Fruit fly (Drosophila melanogaster): ENCODE measurements around the gene Toll-6.
A peak's percentile ranks its signal among the peaks of the same experiment; 100 is the strongest.

Toll-6 gene

dm6 chr3L:15304224-15305035 is 32.1 kb upstream of the Toll-6 start, which contains the start of gene CG7255 (continued):
- TF ChIP-seq ems (GFP tag; optimal IDR thresholded peaks at IDR 0.05) (no peak), oc (tag; optimal IDR thresholded peaks at IDR 0.05) (no peak), CG4404 (GFP tag; IDR thresholded peaks at IDR 0.05) (no peak), CG11247 (GFP tag; IDR thresholded peaks at IDR 0.05) (no peak), ara (GFP tag; IDR thresholded peaks at IDR 0.05) (peak; percentile 39; the same call in 1 of the 2 replicates), Gsc (GFP tag; IDR thresholded peaks at IDR 0.05) (no peak), CG30403 (GFP tag; optimal IDR thresholded peaks at IDR 0.05) (peak; percentile 29), MBD-R2 (GFP tag; IDR thresholded peaks at IDR 0.05) (no peak), CG14050 (GFP tag; IDR thresholded peaks at IDR 0.05) (no peak), CG31224 (GFP tag; IDR thresholded peaks at IDR 0.05) (peak; percentile 9; the same call in 1 of the 2 replicates), CG6254 (GFP tag; optimal IDR thresholded peaks at IDR 0.05) (no peak), Asciz (GFP tag; optimal IDR thresholded peaks at IDR 0.05) (no peak), fd102C (GFP tag; optimal IDR thresholded peaks at IDR 0.05) (no peak), CG2678 (tag; optimal IDR thresholded peaks at IDR 0.05) (peak; percentile 19), CG14014 (GFP tag; IDR thresholded peaks at IDR 0.05) (0 out of 2 replicates have a peak, but pooled peaks have one; percentile 6), CG34376 (GFP tag; optimal IDR thresholded peaks at IDR 0.05) (peak; percentile 81), CG12236 (GFP tag; optimal IDR thresholded peaks at IDR 0.05) (no peak), rib (GFP tag; IDR thresholded peaks at IDR 0.05) (peak; percentile 54; the same call in 1 of the 2 replicates), crc (GFP tag; optimal IDR thresholded peaks at IDR 0.05) (no peak), CG9437 (GFP tag; optimal IDR thresholded peaks at IDR 0.05) (peak; percentile 36), gro (GFP tag; optimal IDR thresholded peaks at IDR 0.05) (peak; percentile 14), Six4 (GFP tag; optimal IDR thresholded peaks at IDR 0.05) (no peak), Pdp1 (GFP tag; optimal IDR thresholded peaks at IDR 0.05) (no peak), Dref (GFP tag; IDR thresholded peaks at IDR 0.05) (no peak), gem (tag; optimal IDR thresholded peaks at IDR 0.05) (peak; percentile 49), CG8924 (tag; optimal IDR thresholded peaks at IDR 0.05) (peak; percentile 9), CG18599 (GFP tag; optimal IDR thresholded peaks at IDR 0.05) (peak; percentile 14), CG8290 (GFP tag; optimal IDR thresholded peaks at IDR 0.05) (no peak), CG8290 (tag; optimal IDR thresholded peaks at IDR 0.05) (no peak)

- no peak for TF ChIP-seq stwl (tag; optimal IDR thresholded peaks at IDR 0.05)
- peak; percentile 48 for TF ChIP-seq slbo (GFP tag; IDR thresholded peaks at IDR 0.05)
- no peak for TF ChIP-seq vvl (GFP tag; IDR thresholded peaks at IDR 0.05)
- TF ChIP-seq ro (GFP tag; IDR thresholded peaks at IDR 0.05), result no peak
- no peak for TF ChIP-seq otp (GFP tag; IDR thresholded peaks at IDR 0.05)
- TF ChIP-seq p53 (GFP tag; optimal IDR thresholded peaks at IDR 0.05), result no peak
- 0 out of 2 replicates have a peak, but pooled peaks have one; percentile 4 for TF ChIP-seq Rfx (GFP tag; IDR thresholded peaks at IDR 0.05)
- TF ChIP-seq CG17912 (GFP tag; optimal IDR thresholded peaks at IDR 0.05), result no peak
- TF ChIP-seq pita (GFP tag; optimal IDR thresholded peaks at IDR 0.05), result no peak
- TF ChIP-seq CG12391 (tag; optimal IDR thresholded peaks at IDR 0.05), result peak; percentile 12
- TF ChIP-seq CG11456 (GFP tag; IDR thresholded peaks at IDR 0.05), result 0 out of 3 replicates have a peak, but pooled peaks have one; percentile 12
- TF ChIP-seq C15 (GFP tag; IDR thresholded peaks at IDR 0.05), result no peak
- no peak for TF ChIP-seq CG6791 (GFP tag; IDR thresholded peaks at IDR 0.05; ENCODE audit: partially characterized antibody)
- no peak for TF ChIP-seq Asciz (GFP tag; optimal IDR thresholded peaks at IDR 0.05)
- TF ChIP-seq CG12219 (GFP tag; optimal IDR thresholded peaks at IDR 0.05), result no peak
- peak; percentile 7 for TF ChIP-seq CG17829 (tag; optimal IDR thresholded peaks at IDR 0.05)
- TF ChIP-seq CG9797 (GFP tag; optimal IDR thresholded peaks at IDR 0.05), result no peak
- no peak for TF ChIP-seq CG31224 (GFP tag; IDR thresholded peaks at IDR 0.05)
- TF ChIP-seq CG10267 (tag; optimal IDR thresholded peaks at IDR 0.05), result peak; percentile 11
- no peak for TF ChIP-seq chm (GFP tag; IDR thresholded peaks at IDR 0.05)
- TF ChIP-seq CG14441 (GFP tag; IDR thresholded peaks at IDR 0.05), result no peak
- TF ChIP-seq Lpt (GFP tag; optimal IDR thresholded peaks at IDR 0.05), result no peak
- TF ChIP-seq MTF-1 (GFP tag; optimal IDR thresholded peaks at IDR 0.05; ENCODE audit: borderline replicate concordance), result no peak
Measured at dm6 chr3L:15305036-15305613, 31.4 kb upstream of the Toll-6 start.

Data from whole organism, embryonic.